Worm (Caenorhabditis elegans) whole organism, L4/young adult: Measurements from ENCODE around the gene helq-1.

Experiments used
- W03F9.2 ChIP-seq: fragments of 150-350 bp; optimal IDR thresholded peaks from 2 replicates; lab custom pipeline; 2014; ENCODE audit warnings: missing biosample characterization, missing genetic modification characterization
- dao-5 ChIP-seq: sonication (generic microtip); optimal IDR thresholded peaks from 2 replicates; lab custom pipeline; 2016; ENCODE audit warnings: missing genotype, missing genetic modification characterization, moderate library complexity, missing compliant biosample characterization
- him-1 ChIP-seq: sonication (generic microtip); optimal IDR thresholded peaks from 2 replicates; lab custom pipeline; 2016; ENCODE audit warnings: missing genotype, missing genetic modification reagents, missing genetic modification characterization, missing compliant biosample characterization

DNA sequence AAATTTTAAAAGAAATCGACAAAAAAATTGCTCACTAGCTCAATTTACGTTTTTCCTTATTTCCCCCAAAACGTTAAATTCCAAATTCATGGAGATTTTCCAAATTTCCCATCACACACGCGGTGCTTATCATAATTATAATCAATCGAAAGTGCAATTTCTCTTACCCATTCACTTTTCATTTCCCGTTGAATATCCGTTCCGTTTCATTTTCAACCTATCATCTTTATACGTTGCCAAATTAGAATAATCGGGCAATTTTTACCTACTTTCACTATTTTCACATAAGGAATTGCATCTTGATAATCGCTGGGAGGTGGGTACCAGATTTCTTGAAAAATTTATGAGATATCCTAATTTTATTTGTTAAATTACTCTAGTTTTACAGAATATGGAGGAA is 18.1 kb downstream of the helq-1 start:
- TF ChIP-seq W03F9.2 (tag; lab: Kevin White, UChicago) (no peak), dao-5 (no peak), him-1 (no peak)
